Worm (Caenorhabditis elegans) whole organism, L2 larva: Measurements from ENCODE around the gene F29B9.7.

Experiments used
- ama-1 ChIP-seq: fragments of 150-350 bp; optimal IDR thresholded peaks from 2 replicates; lab custom pipeline; 2018; ENCODE audit warnings: inconsistent platforms
- nhr-12 ChIP-seq: fragments of 150-350 bp; optimal IDR thresholded peaks from 2 replicates; lab custom pipeline; 2014; ENCODE audit warnings: missing biosample characterization, missing genetic modification characterization
- snpc-4 ChIP-seq: fragments of 150-350 bp; optimal IDR thresholded peaks from 2 replicates; lab custom pipeline; 2014; ENCODE audit warnings: missing biosample characterization, missing genetic modification characterization
- unc-62 ChIP-seq: fragments of 150-350 bp; optimal IDR thresholded peaks from 2 replicates; lab custom pipeline; 2014; ENCODE audit warnings: missing biosample characterization, missing genetic modification reagents, missing genetic modification characterization

ce11 chrIV:4602565-4602964 lies 47.0 kb upstream of the F29B9.7 start, which contains the start of gene F19C7.4:
- TF ChIP-seq unc-62: no peak
- no peak for TF ChIP-seq nhr-12
- TF ChIP-seq snpc-4 (tag; lab: Kevin White, UChicago): no peak
- no peak for TF ChIP-seq ama-1 (lab: Kevin White, UChicago)
